Worm (Caenorhabditis elegans) whole organism, L4 larva: ENCODE measurements around the gene nhr-87.

Source experiments
- F10B5.3 ChIP-seq: sonication (generic microtip); optimal IDR thresholded peaks from 2 replicates; lab custom pipeline; 2016; ENCODE audit warnings: mild to moderate bottlenecking, missing genetic modification characterization, missing compliant biosample characterization
- F26F4.8 ChIP-seq: fragments of 200-800 bp; sonication (Bioruptor generic); conservative IDR thresholded peaks from 2 replicates; pipeline ENCODE4 v1.3.6; 2022; ENCODE audit warnings: missing genetic modification characterization, missing compliant biosample characterization
- F37D6.2 ChIP-seq: sonication (generic microtip); optimal IDR thresholded peaks from 2 replicates; lab custom pipeline; 2016; ENCODE audit warnings: mild to moderate bottlenecking, missing genetic modification characterization, missing compliant biosample characterization
- R02D3.7 ChIP-seq: fragments of 150-350 bp; sonication (generic microtip); optimal IDR thresholded peaks from 3 replicates; lab custom pipeline; 2014; ENCODE audit warnings: missing biosample characterization, missing genetic modification characterization
- T20F7.1 ChIP-seq: fragments of 200-800 bp; sonication (Bioruptor generic); optimal IDR thresholded peaks from 2 replicates; lab custom pipeline; 2018; ENCODE audit warnings: mild to moderate bottlenecking, missing genetic modification characterization, missing compliant biosample characterization
- Y105C5A.15 ChIP-seq: fragments of 200-800 bp; sonication (Bioruptor generic); IDR thresholded peaks from 2 replicates; pipeline ENCODE4 v1.3.6; 2022; ENCODE audit warnings: missing genetic modification characterization, missing compliant biosample characterization
- ZK337.2 ChIP-seq: fragments of 200-800 bp; sonication (Bioruptor generic); IDR thresholded peaks from 2 replicates; pipeline ENCODE4 v1.3.6; 2022; ENCODE audit warnings: missing genetic modification reagents, missing genetic modification characterization, missing compliant biosample characterization
- ZK546.5 ChIP-seq, 2 experiments: sonication (generic microtip); optimal IDR thresholded peaks; 2 replicates each; lab custom pipeline; 2017; ENCODE audit warnings: missing biosample characterization in 2 of 2, missing genetic modification characterization in 2 of 2
- aha-1 ChIP-seq: fragments of 150-350 bp; peaks from one replicate; lab custom pipeline; 2014; ENCODE audit warnings: missing biosample characterization, missing genetic modification characterization
- ama-1 ChIP-seq: fragments of 150-350 bp; optimal IDR thresholded peaks from 2 replicates; lab custom pipeline; 2014; ENCODE audit warnings: inconsistent platforms, mixed read lengths
- ceh-62 ChIP-seq: sonication (generic microtip); optimal IDR thresholded peaks from 2 replicates; lab custom pipeline; 2017; ENCODE audit warnings: missing biosample characterization, missing genetic modification characterization
- ces-1 ChIP-seq: fragments of 150-350 bp; sonication (generic microtip); optimal IDR thresholded peaks from 4 replicates; lab custom pipeline; 2014; ENCODE audit warnings: missing biosample characterization, missing genetic modification reagents, missing genetic modification characterization
- ctbp-1 ChIP-seq: fragments of 200-800 bp; sonication (Bioruptor generic); IDR thresholded peaks from 2 replicates; pipeline ENCODE4 v1.3.6; 2022; ENCODE audit warnings: missing genetic modification reagents, missing genetic modification characterization, missing compliant biosample characterization
- daf-12 ChIP-seq: fragments of 150-350 bp; optimal IDR thresholded peaks from 2 replicates; lab custom pipeline; 2014; ENCODE audit warnings: missing biosample characterization, missing genetic modification reagents, missing genetic modification characterization
- daf-16 ChIP-seq, 3 experiments: sonication (generic microtip); optimal IDR thresholded peaks; 2 replicates each; lab custom pipeline; 2016 to 2017; ENCODE audit warnings: missing genetic modification characterization in 3 of 3, missing genetic modification reagents in 3 of 3, mild to moderate bottlenecking in 2 of 3, missing compliant biosample characterization in 2 of 3, missing biosample characterization in 1 of 3, moderate library complexity in 1 of 3
- daf-19 ChIP-seq: fragments of 200-800 bp; sonication (Bioruptor generic); conservative IDR thresholded peaks from 2 replicates; pipeline ENCODE4 v1.3.6; 2022; ENCODE audit warnings: missing genetic modification characterization, missing compliant biosample characterization
- dmd-6 ChIP-seq: fragments of 200-800 bp; sonication (Bioruptor generic); IDR thresholded peaks from 2 replicates; pipeline ENCODE4 v1.3.6; 2022; ENCODE audit warnings: missing genetic modification reagents, missing genetic modification characterization, missing compliant biosample characterization
- dmd-8 ChIP-seq: fragments of 200-800 bp; sonication (Bioruptor generic); IDR thresholded peaks from 2 replicates; pipeline ENCODE4 v1.3.6; 2022; ENCODE audit warnings: missing genetic modification characterization, missing compliant biosample characterization
- dve-1 ChIP-seq: sonication (generic microtip); optimal IDR thresholded peaks from 2 replicates; lab custom pipeline; 2017; ENCODE audit warnings: antibody characterized with exemption, mild to moderate bottlenecking, missing genetic modification characterization, missing compliant biosample characterization; ENCODE audit not compliant: insufficient read depth
- fkh-10 ChIP-seq: fragments of 150-350 bp; optimal IDR thresholded peaks from 2 replicates; lab custom pipeline; 2014; ENCODE audit warnings: missing biosample characterization, missing genetic modification reagents, missing genetic modification characterization
- hlh-11 ChIP-seq: fragments of 200-800 bp; sonication (Bioruptor generic); optimal IDR thresholded peaks from 2 replicates; lab custom pipeline; 2018; ENCODE audit warnings: mild to moderate bottlenecking, missing genetic modification characterization, missing compliant biosample characterization
- hlh-30 ChIP-seq: sonication (generic microtip); optimal IDR thresholded peaks from 2 replicates; lab custom pipeline; 2017; ENCODE audit warnings: antibody characterized with exemption, mild to moderate bottlenecking, missing genetic modification characterization, missing compliant biosample characterization; ENCODE audit not compliant: insufficient read depth
- hmg-1.1 ChIP-seq: fragments of 200-800 bp; sonication (Bioruptor generic); IDR thresholded peaks from 2 replicates; pipeline ENCODE4 v1.3.6; 2022; ENCODE audit warnings: missing genetic modification reagents, missing genetic modification characterization, missing compliant biosample characterization
- jun-1 ChIP-seq: fragments of 150-350 bp; optimal IDR thresholded peaks from 2 replicates; lab custom pipeline; 2014; ENCODE audit warnings: missing biosample characterization, missing genetic modification reagents, missing genetic modification characterization
- lin-1 ChIP-seq: fragments of 200-800 bp; sonication (Bioruptor generic); IDR thresholded peaks from 2 replicates; pipeline ENCODE4 v1.3.6; 2022; ENCODE audit warnings: missing genetic modification reagents, missing genetic modification characterization, missing compliant biosample characterization
- lin-38 ChIP-seq: fragments of 200-800 bp; sonication (Bioruptor generic); IDR thresholded peaks from 2 replicates; pipeline ENCODE4 v1.3.6; 2022; ENCODE audit warnings: missing genetic modification reagents, missing genetic modification characterization, missing compliant biosample characterization
- lin-39 ChIP-seq: fragments of 150-350 bp; optimal IDR thresholded peaks from 2 replicates; lab custom pipeline; 2014; ENCODE audit warnings: missing biosample characterization, missing genetic modification reagents, missing genetic modification characterization
- lsy-2 ChIP-seq, 2 experiments: fragments of 150-350 bp in 1 of 2; sonication (generic microtip) in 1 of 2; optimal IDR thresholded peaks; 2 replicates each; lab custom pipeline; 2014 to 2017; ENCODE audit warnings: missing biosample characterization in 2 of 2, missing genetic modification characterization in 2 of 2
- mdl-1 ChIP-seq, 2 experiments: fragments of 150-350 bp in 1 of 2; sonication (generic microtip) in 1 of 2; optimal IDR thresholded peaks; 2 replicates each; lab custom pipeline; 2014 to 2017; ENCODE audit warnings: missing biosample characterization in 2 of 2, missing genetic modification characterization in 2 of 2
- mep-1 ChIP-seq: fragments of 150-350 bp; sonication (generic microtip); optimal IDR thresholded peaks from 3 replicates; lab custom pipeline; 2014; ENCODE audit warnings: missing biosample characterization, missing genetic modification characterization
- mes-2 ChIP-seq: sonication (generic microtip); optimal IDR thresholded peaks from 2 replicates; lab custom pipeline; 2016; ENCODE audit warnings: missing genotype, mild to moderate bottlenecking, missing genetic modification characterization, missing compliant biosample characterization; ENCODE audit not compliant: poor library complexity, severe bottlenecking
- mxl-3 ChIP-seq: fragments of 200-800 bp; sonication (Bioruptor generic); optimal IDR thresholded peaks from 2 replicates; lab custom pipeline; 2018; ENCODE audit warnings: mild to moderate bottlenecking, missing genetic modification characterization, missing compliant biosample characterization
- nhr-10 ChIP-seq: fragments of 150-350 bp; optimal IDR thresholded peaks from 2 replicates; lab custom pipeline; 2014; ENCODE audit warnings: missing biosample characterization, missing genetic modification characterization
- nhr-28 ChIP-seq: fragments of 150-350 bp; optimal IDR thresholded peaks from 2 replicates; lab custom pipeline; 2014; ENCODE audit warnings: missing biosample characterization, missing genetic modification characterization
- nhr-48 ChIP-seq: sonication (generic microtip); optimal IDR thresholded peaks from 2 replicates; lab custom pipeline; 2016; ENCODE audit warnings: mild to moderate bottlenecking, missing genetic modification characterization, missing compliant biosample characterization
- nhr-6 ChIP-seq: fragments of 150-350 bp; optimal IDR thresholded peaks from 2 replicates; lab custom pipeline; 2014; ENCODE audit warnings: missing biosample characterization, missing genetic modification characterization
- nhr-76 ChIP-seq: fragments of 150-350 bp; optimal IDR thresholded peaks from 2 replicates; lab custom pipeline; 2014; ENCODE audit warnings: missing biosample characterization, missing genetic modification characterization
- nhr-77 ChIP-seq: fragments of 150-350 bp; optimal IDR thresholded peaks from 2 replicates; lab custom pipeline; 2014; ENCODE audit warnings: missing biosample characterization, missing genetic modification characterization
- pqm-1 ChIP-seq: sonication (generic microtip); optimal IDR thresholded peaks from 2 replicates; lab custom pipeline; 2017; ENCODE audit warnings: missing biosample characterization, missing genetic modification characterization
- set-16 ChIP-seq: fragments of 200-800 bp; sonication (Bioruptor generic); IDR thresholded peaks from 2 replicates; pipeline ENCODE4 v1.3.6; 2022; ENCODE audit warnings: missing genetic modification reagents, missing genetic modification characterization, missing compliant biosample characterization
- snpc-1.2 ChIP-seq: fragments of 200-800 bp; sonication (Bioruptor generic); IDR thresholded peaks from 2 replicates; pipeline ENCODE4 v1.3.6; 2022; ENCODE audit warnings: missing genetic modification reagents, missing genetic modification characterization, missing compliant biosample characterization
- snpc-4 ChIP-seq: fragments of 150-350 bp; optimal IDR thresholded peaks from 2 replicates; lab custom pipeline; 2014; ENCODE audit warnings: missing biosample characterization, missing genetic modification characterization
- tag-97 ChIP-seq: fragments of 200-800 bp; sonication (Bioruptor generic); IDR thresholded peaks from 2 replicates; pipeline ENCODE4 v1.3.6; 2022; ENCODE audit warnings: missing genetic modification characterization, missing compliant biosample characterization
- unc-130 ChIP-seq: sonication (generic microtip); optimal IDR thresholded peaks from 2 replicates; lab custom pipeline; 2016; ENCODE audit warnings: missing genetic modification reagents, missing genetic modification characterization, missing compliant biosample characterization
- zfp-3 ChIP-seq: fragments of 200-800 bp; sonication (Bioruptor generic); conservative IDR thresholded peaks from 2 replicates; pipeline ENCODE4 v1.3.6; 2022; ENCODE audit warnings: missing genetic modification reagents, missing genetic modification characterization, missing compliant biosample characterization
- zip-2 ChIP-seq: fragments of 150-350 bp; optimal IDR thresholded peaks from 2 replicates; lab custom pipeline; 2014; ENCODE audit warnings: missing biosample characterization, missing genetic modification characterization

The nhr-87 gene

DNA sequence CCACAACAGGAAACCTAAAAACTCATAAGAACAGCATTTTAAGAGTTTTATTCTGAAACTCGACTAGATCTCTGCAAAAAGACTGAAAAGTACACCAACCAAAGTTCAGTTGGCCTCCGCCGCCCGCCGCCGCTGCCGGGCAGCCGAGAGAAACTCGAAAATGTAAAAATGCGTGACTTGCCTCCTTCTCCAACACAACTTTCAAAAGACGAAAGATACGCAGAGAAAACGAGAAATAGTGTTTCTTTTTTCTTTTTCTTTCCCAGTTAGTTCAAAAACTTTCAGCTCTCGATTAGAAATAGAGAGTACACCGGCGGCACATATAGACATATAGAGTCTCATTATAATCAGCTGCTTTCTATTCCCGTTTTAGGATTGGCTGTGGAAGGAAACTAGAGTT is 26.0 kb downstream of the nhr-87 start (continued):
- TF ChIP-seq F37D6.2 = no peak
- TF ChIP-seq aha-1 = peak; percentile 78
- TF ChIP-seq Y105C5A.15 (GFP tag; lab: Robert Waterston, UW) = no peak

DNA sequence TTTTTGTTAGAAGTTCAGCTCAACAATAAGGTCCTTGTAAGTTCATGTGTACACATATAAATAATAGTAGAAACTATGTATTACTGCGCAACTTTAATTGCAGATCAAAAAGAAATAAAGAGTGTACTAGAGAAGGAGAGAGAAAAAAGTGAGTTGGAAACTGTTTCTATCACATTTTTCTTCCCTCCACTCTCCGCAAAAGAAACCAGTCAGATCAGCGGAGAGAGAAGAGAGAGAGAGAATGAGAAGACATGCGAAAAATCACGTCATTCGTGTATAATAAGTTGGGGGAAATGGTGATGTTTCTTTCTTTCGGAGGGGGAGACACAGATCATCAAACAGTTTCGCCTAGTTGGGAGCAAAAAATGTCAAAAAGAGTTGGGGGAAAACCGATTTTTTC is 31.5 kb downstream of the nhr-87 start:
- no peak for TF ChIP-seq ZK546.5 (tag; optimal IDR thresholded peaks at IDR 0.05; lab: Kevin White, UChicago)
- TF ChIP-seq hmg-1.1 (GFP tag; lab: Robert Waterston, UW) = 0 out of 2 replicates have a peak, but pooled peaks have one; percentile 26
- peak; percentile 3 for TF ChIP-seq jun-1 (tag; lab: Kevin White, UChicago)
- TF ChIP-seq pqm-1 = no peak
- TF ChIP-seq lin-38 (GFP tag; lab: Robert Waterston, UW) = no peak
- TF ChIP-seq lsy-2 (tag; optimal IDR thresholded peaks at IDR 0.05; lab: Kevin White, UChicago) = peak in 1 of 2 experiments; percentile 51
- no peak for TF ChIP-seq R02D3.7
- TF ChIP-seq hlh-30 (tag; lab: Kevin White, UChicago) = peak; percentile 68
- TF ChIP-seq mdl-1 (tag; optimal IDR thresholded peaks at IDR 0.05; lab: Kevin White, UChicago) = peak; percentile 9 to 75
- peak; percentile 65 for TF ChIP-seq dve-1
- TF ChIP-seq daf-19 (GFP tag; lab: Robert Waterston, UW) = no peak
- no peak for TF ChIP-seq F10B5.3 (tag; lab: Kevin White, UChicago)
- TF ChIP-seq tag-97 (GFP tag; lab: Robert Waterston, UW) = no peak
- TF ChIP-seq mep-1 (tag; lab: Kevin White, UChicago) = peak; percentile 66
- no peak for TF ChIP-seq daf-12 (tag; lab: Kevin White, UChicago)
- TF ChIP-seq mxl-3 (GFP tag; lab: Kevin White, UChicago) = peak; percentile 66
- TF ChIP-seq dmd-6 (GFP tag; lab: Robert Waterston, UW) = peak; percentile 73
- no peak for TF ChIP-seq ctbp-1 (GFP tag; lab: Robert Waterston, UW)
- TF ChIP-seq daf-16 (GFP tag; optimal IDR thresholded peaks at IDR 0.05; lab: Kevin White, UChicago) = no peak
- no peak for TF ChIP-seq daf-16 (tag; optimal IDR thresholded peaks at IDR 0.05; lab: Kevin White, UChicago)
- TF ChIP-seq mes-2 (tag; lab: Kevin White, UChicago) = peak; percentile 50
- peak; percentile 20 for TF ChIP-seq nhr-10 (tag; lab: Kevin White, UChicago)
- TF ChIP-seq hlh-11 = peak; percentile 70
- peak; percentile 87 for TF ChIP-seq nhr-28
- TF ChIP-seq nhr-77 (tag; lab: Kevin White, UChicago) = peak; percentile 57
- peak; percentile 67 for TF ChIP-seq T20F7.1 (GFP tag; lab: Kevin White, UChicago)
- no peak for TF ChIP-seq nhr-48 (tag; lab: Kevin White, UChicago)
- no peak for TF ChIP-seq ceh-62
- no peak for TF ChIP-seq unc-130 (GFP tag; lab: Kevin White, UChicago)
- no peak for TF ChIP-seq snpc-4
- TF ChIP-seq set-16 (GFP tag; lab: Robert Waterston, UW) = no peak

DNA sequence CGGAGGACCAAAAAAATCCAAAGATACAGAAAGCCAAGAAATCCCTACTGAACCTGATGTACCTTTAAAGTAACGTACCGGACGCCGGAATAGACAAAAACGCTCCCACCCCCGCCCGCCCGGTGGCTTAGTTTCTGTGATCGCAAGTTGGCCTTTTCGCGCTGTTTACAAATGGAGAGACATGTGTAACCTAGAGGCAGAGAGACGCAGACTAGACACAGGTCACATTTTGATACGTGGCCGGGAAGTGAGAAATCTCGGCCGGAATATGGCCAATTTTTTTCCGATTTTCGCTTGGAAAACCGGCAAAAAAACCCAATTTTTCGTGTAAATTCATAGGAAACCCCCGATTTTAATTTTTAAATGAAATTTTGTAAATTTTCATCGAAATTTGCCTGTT is 33.2 kb downstream of the nhr-87 start:
- TF ChIP-seq nhr-6 (tag; lab: Kevin White, UChicago) (no peak), mdl-1 (tag; optimal IDR thresholded peaks at IDR 0.05; lab: Kevin White, UChicago) (peak in 1 of 2 experiments; percentile 14), snpc-1.2 (GFP tag; lab: Robert Waterston, UW) (no peak), T20F7.1 (GFP tag; lab: Kevin White, UChicago) (no peak), nhr-76 (no peak), fkh-10 (GFP tag; lab: Kevin White, UChicago) (no peak), snpc-4 (no peak), daf-19 (GFP tag; lab: Robert Waterston, UW) (no peak), dmd-8 (no peak), mxl-3 (GFP tag; lab: Kevin White, UChicago) (peak; percentile 64), ces-1 (no peak), hmg-1.1 (GFP tag; lab: Robert Waterston, UW) (peak; percentile 37; the same call in 1 of the 2 replicates), hlh-11 (peak; percentile 40), jun-1 (tag; lab: Kevin White, UChicago) (no peak), hlh-30 (tag; lab: Kevin White, UChicago) (peak; percentile 74), daf-16 (GFP tag; optimal IDR thresholded peaks at IDR 0.05; lab: Kevin White, UChicago) (no peak), daf-16 (tag; optimal IDR thresholded peaks at IDR 0.05; lab: Kevin White, UChicago) (peak; percentile 30), mes-2 (tag; lab: Kevin White, UChicago) (peak; percentile 62), dmd-6 (GFP tag; lab: Robert Waterston, UW) (no peak), ZK337.2 (GFP tag; lab: Robert Waterston, UW) (no peak), aha-1 (peak; percentile 11), zfp-3 (no peak), lin-38 (GFP tag; lab: Robert Waterston, UW) (no peak), R02D3.7 (no peak), lin-39 (no peak), ama-1 (lab: Kevin White, UChicago) (no peak), lin-1 (no peak), zip-2 (tag; lab: Kevin White, UChicago) (no peak), F26F4.8 (GFP tag; lab: Robert Waterston, UW) (no peak)
